Fruit fly (Drosophila melanogaster): ENCODE results near the gene CG44088.

The CG44088 gene

dm6 chr3R:4809944-4810653, 35.2 kb upstream of the CG44088 start (continued):
- TF ChIP-seq Sox15 (GFP tag; optimal IDR thresholded peaks at IDR 0.05) (no peak), lz (GFP tag; optimal IDR thresholded peaks at IDR 0.05) (peak; percentile 12), CG11762 (GFP tag; optimal IDR thresholded peaks at IDR 0.05; ENCODE audit: insufficient read depth) (no peak), CG10631 (GFP tag; optimal IDR thresholded peaks at IDR 0.05) (no peak), fkh (GFP tag; optimal IDR thresholded peaks at IDR 0.05) (peak; percentile 91), CG6163 (GFP tag; IDR thresholded peaks at IDR 0.05) (peak; percentile 77), CG6792 (GFP tag; optimal IDR thresholded peaks at IDR 0.05) (peak; percentile 19), ss (GFP tag; optimal IDR thresholded peaks at IDR 0.05) (peak; percentile 74 to 80), spab (GFP tag; optimal IDR thresholded peaks at IDR 0.05) (peak; percentile 1), Ets21C (GFP tag; optimal IDR thresholded peaks at IDR 0.05) (no peak), pdm3 (GFP tag; optimal IDR thresholded peaks at IDR 0.05) (no peak), achi (GFP tag; optimal IDR thresholded peaks at IDR 0.05) (no peak), fd85E (GFP tag; optimal IDR thresholded peaks at IDR 0.05) (no peak), CG1621 (tag; optimal IDR thresholded peaks at IDR 0.05) (peak; percentile 42), CG16779 (tag; optimal IDR thresholded peaks at IDR 0.05) (peak; percentile 1), Lpt (GFP tag; optimal IDR thresholded peaks at IDR 0.05) (peak; percentile 31), Hr4 (GFP tag; optimal IDR thresholded peaks at IDR 0.05) (no peak), Met (GFP tag; optimal IDR thresholded peaks at IDR 0.05) (peak; percentile 15), CG10669 (GFP tag; optimal IDR thresholded peaks at IDR 0.05) (no peak), acj6 (GFP tag; optimal IDR thresholded peaks at IDR 0.05) (no peak), eg (GFP tag; IDR thresholded peaks at IDR 0.05) (no peak), CG6808 (GFP tag; optimal IDR thresholded peaks at IDR 0.05) (peak; percentile 56), CG8632 (GFP tag; optimal IDR thresholded peaks at IDR 0.05) (no peak), CG11902 (GFP tag; optimal IDR thresholded peaks at IDR 0.05) (no peak), CG8319 (GFP tag; optimal IDR thresholded peaks at IDR 0.05) (no peak), CG31627 (GFP tag; optimal IDR thresholded peaks at IDR 0.05) (no peak), CG32006 (GFP tag; optimal IDR thresholded peaks at IDR 0.05) (no peak), Hr39 (GFP tag; optimal IDR thresholded peaks at IDR 0.05) (no peak), CG6854 (GFP tag; optimal IDR thresholded peaks at IDR 0.05) (peak; percentile 68), CG9139 (GFP tag; optimal IDR thresholded peaks at IDR 0.05) (peak; percentile 35), esn (GFP tag; optimal IDR thresholded peaks at IDR 0.05) (peak; percentile 22), svp (GFP tag) (peak; percentile 47), OdsH (GFP tag; optimal IDR thresholded peaks at IDR 0.05) (no peak), CG8119 (GFP tag; IDR thresholded peaks at IDR 0.05) (no peak), dsx (GFP tag; optimal IDR thresholded peaks at IDR 0.05; ENCODE audit: poor library complexity, severe bottlenecking) (peak; percentile 90)

- TF ChIP-seq CG16779 (tag; optimal IDR thresholded peaks at IDR 0.05) (no peak), Eip75B (GFP tag; optimal IDR thresholded peaks at IDR 0.05) (peak; percentile 30), Sox102F (GFP tag; optimal IDR thresholded peaks at IDR 0.05) (no peak), CG8632 (GFP tag; optimal IDR thresholded peaks at IDR 0.05) (no peak), fkh (GFP tag; optimal IDR thresholded peaks at IDR 0.05) (peak; percentile 32), Hr39 (GFP tag; optimal IDR thresholded peaks at IDR 0.05) (no peak), CG8319 (GFP tag; optimal IDR thresholded peaks at IDR 0.05) (no peak), lz (GFP tag; optimal IDR thresholded peaks at IDR 0.05) (no peak), Eip78C (GFP tag) (no peak), CG11762 (GFP tag; optimal IDR thresholded peaks at IDR 0.05; ENCODE audit: insufficient read depth) (no peak), acj6 (GFP tag; optimal IDR thresholded peaks at IDR 0.05) (no peak)
Observed at dm6 chr3R:4807582-4807981, 32.7 kb upstream of the CG44088 start.

- peak; percentile 32 for TF ChIP-seq topi (GFP tag; optimal IDR thresholded peaks at IDR 0.05)
- TF ChIP-seq Eip75B (GFP tag; optimal IDR thresholded peaks at IDR 0.05): peak; percentile 26
- TF ChIP-seq CG8632 (GFP tag; optimal IDR thresholded peaks at IDR 0.05): peak; percentile 52
- TF ChIP-seq CG7368 (GFP tag; optimal IDR thresholded peaks at IDR 0.05): peak; percentile 32
- peak; percentile 8 for TF ChIP-seq CG10631 (GFP tag; optimal IDR thresholded peaks at IDR 0.05)
- peak; percentile 46 for TF ChIP-seq achi (GFP tag; optimal IDR thresholded peaks at IDR 0.05)
- TF ChIP-seq Sox15 (GFP tag; optimal IDR thresholded peaks at IDR 0.05): no peak
- peak; percentile 42 for TF ChIP-seq CG34406 (GFP tag; optimal IDR thresholded peaks at IDR 0.05)
- TF ChIP-seq Lpt (GFP tag; optimal IDR thresholded peaks at IDR 0.05): no peak
- TF ChIP-seq Ets21C (GFP tag; optimal IDR thresholded peaks at IDR 0.05): no peak
- TF ChIP-seq dac (GFP tag; optimal IDR thresholded peaks at IDR 0.05): no peak
- no peak for TF ChIP-seq CG3032 (tag; optimal IDR thresholded peaks at IDR 0.05)
- TF ChIP-seq Eip93F (GFP tag; optimal IDR thresholded peaks at IDR 0.05): no peak
- no peak for TF ChIP-seq Hr38 (GFP tag; optimal IDR thresholded peaks at IDR 0.05)
- TF ChIP-seq CG6276 (GFP tag; optimal IDR thresholded peaks at IDR 0.05): peak; percentile 23
- peak; percentile 46 for TF ChIP-seq esn (GFP tag; optimal IDR thresholded peaks at IDR 0.05)
- TF ChIP-seq CG10669 (GFP tag; optimal IDR thresholded peaks at IDR 0.05): no peak
- peak; percentile 46; the same call in 1 of the 3 replicates for TF ChIP-seq CG6163 (GFP tag; IDR thresholded peaks at IDR 0.05)
- no peak for TF ChIP-seq CG11902 (GFP tag; optimal IDR thresholded peaks at IDR 0.05)
- TF ChIP-seq CG9139 (GFP tag; optimal IDR thresholded peaks at IDR 0.05): peak; percentile 73
- no peak for TF ChIP-seq CG8319 (GFP tag; optimal IDR thresholded peaks at IDR 0.05)
Observed at dm6 chr3R:4806318-4806757, 31.5 kb upstream of the CG44088 start.
